Worm (Caenorhabditis elegans): ENCODE data around the gene clec-79.

clec-79 gene

DNA sequence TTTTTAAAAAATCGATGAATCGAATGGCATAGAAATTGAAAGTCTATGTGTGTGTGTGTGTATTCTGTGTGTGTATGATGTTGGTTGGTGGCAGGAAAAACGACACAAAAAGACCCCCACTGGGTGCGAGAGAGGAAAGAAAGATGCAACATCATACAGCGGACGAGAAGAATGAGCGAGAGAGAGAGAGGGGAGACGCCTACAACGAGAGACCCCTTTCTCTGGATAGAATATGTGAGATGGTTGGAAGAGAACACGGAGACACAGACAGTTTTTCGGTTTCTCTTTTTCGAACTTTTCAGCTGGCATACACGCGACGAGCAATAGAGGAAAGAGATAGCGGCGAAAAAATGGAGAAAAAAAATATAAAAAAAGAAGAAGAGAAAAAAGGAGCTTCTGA, 46.7 kb downstream of the clec-79 start (continued):
- TF ChIP-seq nfya-1 (tag; optimal IDR thresholded peaks at IDR 0.05; ENCODE audit: borderline replicate concordance, insufficient read depth), result no peak
- TF ChIP-seq Y53G8AR.9 (GFP tag; conservative IDR thresholded peaks at IDR 0.05), result 0 out of 2 replicates have a peak, but pooled peaks have one; percentile 11
- peak; percentile 27 for TF ChIP-seq ztf-18 (tag; optimal IDR thresholded peaks at IDR 0.05)
- TF ChIP-seq madf-3 (GFP tag; IDR thresholded peaks at IDR 0.05), result no peak

DNA sequence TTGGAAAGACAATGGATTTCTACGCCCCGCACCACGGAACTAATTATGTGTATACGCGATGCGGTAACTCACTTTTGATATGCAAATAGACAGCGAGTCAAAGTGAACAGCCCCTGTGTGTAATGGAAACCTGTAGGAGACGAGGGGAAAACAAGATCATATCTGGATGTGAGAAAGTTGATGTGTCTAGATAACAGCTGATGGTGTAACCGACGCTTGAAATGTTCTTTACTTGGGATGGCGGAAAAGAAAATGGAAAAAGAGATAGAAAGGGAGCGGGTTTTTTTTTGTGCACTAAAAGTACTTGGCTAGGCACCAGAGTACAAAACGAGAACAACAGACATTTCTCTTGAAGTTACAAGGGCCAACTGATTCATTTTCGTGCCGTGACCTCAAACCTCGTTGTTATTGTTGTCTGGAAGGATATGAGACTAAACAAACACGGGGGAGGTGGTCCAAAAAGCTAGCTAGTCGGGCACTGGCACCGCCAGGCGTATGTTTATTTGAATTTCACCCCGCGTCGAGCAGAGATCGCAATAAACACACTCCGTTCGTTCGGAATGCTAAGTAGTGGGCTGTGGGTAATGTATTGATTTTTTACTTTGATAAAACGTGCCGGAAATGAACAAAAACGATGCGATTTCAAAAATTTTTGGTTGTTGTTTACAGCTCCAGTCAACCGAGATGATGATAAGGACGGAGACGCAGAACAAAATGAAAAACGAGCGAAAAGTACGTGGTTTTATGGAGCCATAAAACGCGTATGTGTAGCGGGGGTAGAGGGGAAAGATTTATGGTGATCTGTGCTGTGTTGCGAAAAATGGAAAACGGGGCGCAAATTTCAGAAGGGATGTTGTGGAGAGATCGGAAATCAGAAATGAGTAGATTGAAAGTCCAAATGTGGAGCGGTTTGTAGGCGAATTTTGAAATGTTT, 49.0 kb downstream of the clec-79 start:
- TF ChIP-seq tbx-9 (tag; optimal IDR thresholded peaks at IDR 0.05; ENCODE audit: borderline replicate concordance) (no peak), snpc-1.1 (tag; optimal IDR thresholded peaks at IDR 0.05; ENCODE audit: insufficient read depth) (no peak), snpc-4 (GFP tag; optimal IDR thresholded peaks at IDR 0.05) (no peak), snpc-4 (tag; optimal IDR thresholded peaks at IDR 0.05) (no peak), F49E8.2 (tag; optimal IDR thresholded peaks at IDR 0.05; ENCODE audit: insufficient read depth) (no peak), egrh-3 (GFP tag; IDR thresholded peaks at IDR 0.05) (no peak), ets-4 (GFP tag; optimal IDR thresholded peaks at IDR 0.05) (no peak), cebp-1 (GFP tag; IDR thresholded peaks at IDR 0.05) (no peak), cebp-1 (tag; optimal IDR thresholded peaks at IDR 0.05) (peak; percentile 8), F55B11.4 (tag; optimal IDR thresholded peaks at IDR 0.05; ENCODE audit: borderline replicate concordance, insufficient read depth) (no peak), ceh-58 (GFP tag; IDR thresholded peaks at IDR 0.05) (no peak), hrde-1 (tag; optimal IDR thresholded peaks at IDR 0.05; ENCODE audit: borderline replicate concordance) (no peak), B0035.1 (tag; optimal IDR thresholded peaks at IDR 0.05) (no peak), nhr-80 (tag; optimal IDR thresholded peaks at IDR 0.05) (peak; percentile 38)

DNA sequence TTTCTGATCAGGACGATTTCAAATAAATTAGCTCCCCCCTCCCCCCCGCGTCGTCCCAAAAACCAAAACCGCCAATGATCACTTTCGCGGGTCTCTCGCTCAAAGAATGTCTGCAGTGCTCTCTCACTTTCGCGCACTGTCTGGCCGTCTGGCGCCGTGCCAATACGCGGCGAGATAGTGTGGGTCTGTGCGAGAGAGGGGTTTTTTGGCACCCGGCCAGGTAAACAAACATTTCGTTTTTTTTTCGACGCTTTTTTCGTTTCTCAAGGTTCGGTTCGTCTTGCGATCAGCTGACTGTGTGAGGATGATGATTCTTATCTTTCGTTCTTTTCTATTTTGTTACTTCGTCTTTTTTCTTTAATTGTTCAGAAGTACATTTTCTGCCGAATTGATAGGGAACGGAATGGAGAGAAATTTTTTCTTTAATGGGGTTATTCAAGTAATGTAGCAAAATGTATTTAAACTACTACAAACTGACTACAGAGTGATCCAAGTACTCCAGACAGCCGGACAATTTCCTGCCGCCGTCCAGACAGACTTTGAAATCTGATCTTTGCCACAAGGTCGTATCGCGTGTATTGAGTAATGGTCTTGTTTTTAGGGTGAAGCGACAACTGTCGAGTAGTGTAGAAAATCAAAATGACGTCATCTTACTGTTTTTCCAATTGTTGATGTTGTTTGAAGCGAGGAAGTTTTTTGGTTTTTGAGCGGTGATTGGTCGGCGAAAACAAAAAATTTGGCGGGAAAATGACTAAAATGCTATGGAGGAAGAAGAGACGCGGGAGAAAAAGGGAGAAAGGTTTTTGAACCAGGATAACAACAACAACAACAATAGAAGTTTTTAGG, 51.2 kb downstream of the clec-79 start:
- TF ChIP-seq K11D2.4 (GFP tag; IDR thresholded peaks at IDR 0.05) (peak; percentile 92), F23B12.7 (tag; optimal IDR thresholded peaks at IDR 0.05; ENCODE audit: insufficient read depth) (peak; percentile 66), efl-1 (GFP tag; optimal IDR thresholded peaks at IDR 0.05) (peak; percentile 11), attf-3 (GFP tag; conservative IDR thresholded peaks at IDR 0.05) (0 out of 2 replicates have a peak, but pooled peaks have one; percentile 11), tlf-1 (GFP tag; optimal IDR thresholded peaks at IDR 0.05) (peak; percentile 26), Y95B8A.8 (GFP tag; IDR thresholded peaks at IDR 0.05) (peak; percentile 75), nfyb-1 (GFP tag; IDR thresholded peaks at IDR 0.05) (peak; percentile 52), ztf-18 (tag; optimal IDR thresholded peaks at IDR 0.05) (no peak), egrh-3 (GFP tag; IDR thresholded peaks at IDR 0.05) (peak; percentile 76), dox-1 (GFP tag; IDR thresholded peaks at IDR 0.05) (peak; percentile 64), egl-44 (GFP tag; IDR thresholded peaks at IDR 0.05) (0 out of 2 replicates have a peak, but pooled peaks have one; percentile 38), ama-1 (optimal IDR thresholded peaks at IDR 0.05) (no peak), ama-1 (GFP tag; optimal IDR thresholded peaks at IDR 0.05) (no peak), sea-2 (GFP tag; IDR thresholded peaks at IDR 0.05) (no peak), nfya-1 (tag; optimal IDR thresholded peaks at IDR 0.05; ENCODE audit: borderline replicate concordance, insufficient read depth) (no peak), Y53F4B.3 (GFP tag; IDR thresholded peaks at IDR 0.05) (no peak), nhr-90 (tag; optimal IDR thresholded peaks at IDR 0.05) (peak; percentile 12), let-607 (tag; optimal IDR thresholded peaks at IDR 0.05) (peak in 1 of 2 experiments; percentile 5), ceh-79 (tag; optimal IDR thresholded peaks at IDR 0.05) (no peak), lin-54 (GFP tag; optimal IDR thresholded peaks at IDR 0.05) (peak; percentile 33), lin-40 (tag; optimal IDR thresholded peaks at IDR 0.05) (peak; percentile 77), mcd-1 (GFP tag; IDR thresholded peaks at IDR 0.05) (peak; percentile 46), somi-1 (GFP tag; optimal IDR thresholded peaks at IDR 0.05) (peak; percentile 87), attf-5 (GFP tag; optimal IDR thresholded peaks at IDR 0.05) (peak; percentile 57), snpc-3.4 (tag; optimal IDR thresholded peaks at IDR 0.05) (no peak), aptf-2 (GFP tag; conservative IDR thresholded peaks at IDR 0.05) (no peak)

Measured in whole organism, young adult.